Fruit fly (Drosophila melanogaster): ENCODE data around the gene CG31140.

Gene CG31140

dm6 chr3R:23962781-23963222, at the start of gene CG31140:
Gene CG31140 (plus strand): TSS chr3R:23963180.
- TF ChIP-seq fd96Ca (GFP tag; IDR thresholded peaks at IDR 0.05) (0 out of 3 replicates have a peak, but pooled peaks have one; percentile 57), CG9948 (tag; optimal IDR thresholded peaks at IDR 0.05) (no peak), EcR (GFP tag; optimal IDR thresholded peaks at IDR 0.05) (no peak), Snoo (tag; optimal IDR thresholded peaks at IDR 0.05) (no peak), gl (tag; optimal IDR thresholded peaks at IDR 0.05) (no peak), CG8301 (tag; optimal IDR thresholded peaks at IDR 0.05) (no peak), Pif1A (GFP tag; optimal IDR thresholded peaks at IDR 0.05) (no peak), D1 (tag; optimal IDR thresholded peaks at IDR 0.05) (no peak), CG8159 (tag; optimal IDR thresholded peaks at IDR 0.05) (no peak), CG13204 (GFP tag; optimal IDR thresholded peaks at IDR 0.05) (peak; percentile 95), CG10348 (GFP tag; IDR thresholded peaks at IDR 0.05) (no peak), rn (GFP tag; IDR thresholded peaks at IDR 0.05) (no peak), CG4496 (GFP tag; IDR thresholded peaks at IDR 0.05) (peak; percentile 81), CG34367 (tag; optimal IDR thresholded peaks at IDR 0.05) (no peak), Pif1B (GFP tag; optimal IDR thresholded peaks at IDR 0.05) (peak; percentile 49), CG17806 (tag; optimal IDR thresholded peaks at IDR 0.05) (no peak), CG12605 (GFP tag; IDR thresholded peaks at IDR 0.05) (peak; percentile 63; the same call in 1 of the 2 replicates), CG14655 (GFP tag; optimal IDR thresholded peaks at IDR 0.05) (peak; percentile 32), CG15710 (tag; optimal IDR thresholded peaks at IDR 0.05) (no peak), Ets98B (GFP tag; IDR thresholded peaks at IDR 0.05) (peak; percentile 63; the same call in 1 of the 2 replicates), CG32121 (GFP tag; IDR thresholded peaks at IDR 0.05) (peak; percentile 45; the same call in 1 of the 2 replicates)

DNA sequence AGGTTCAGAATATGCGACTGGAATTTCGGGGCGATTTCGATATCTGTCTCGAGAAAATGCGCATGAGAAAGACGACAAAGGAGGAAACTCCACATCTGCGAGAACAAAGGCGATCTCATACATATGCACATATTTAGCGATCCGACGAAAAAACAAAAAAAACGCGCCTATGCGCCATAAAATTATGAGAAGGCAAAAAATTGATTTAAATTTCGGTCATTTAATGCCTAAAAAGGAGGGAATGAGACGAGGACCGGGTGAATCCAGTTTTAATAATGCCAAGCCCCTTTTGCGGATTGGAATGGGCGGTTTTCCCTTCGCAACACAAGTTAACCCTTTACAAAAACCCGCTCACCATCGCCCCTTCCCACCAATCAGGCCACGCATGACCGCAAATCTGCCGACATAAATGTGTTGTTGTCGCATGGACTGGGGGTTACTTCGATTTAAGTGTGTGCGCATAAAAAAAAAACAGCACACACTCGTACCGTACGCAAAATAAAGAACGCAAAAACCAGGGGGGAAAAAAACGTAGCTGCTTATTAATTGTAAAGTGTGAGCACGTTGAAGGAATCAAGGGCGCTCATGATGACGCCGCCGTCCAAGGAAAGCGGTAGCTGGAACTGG, 48.5 kb upstream of the CG31140 start:
- TF ChIP-seq Pif1A (GFP tag; optimal IDR thresholded peaks at IDR 0.05) (no peak), CG4496 (GFP tag; IDR thresholded peaks at IDR 0.05) (no peak), CG8159 (tag; optimal IDR thresholded peaks at IDR 0.05) (no peak), CG10348 (GFP tag; IDR thresholded peaks at IDR 0.05) (no peak), fd96Ca (GFP tag; IDR thresholded peaks at IDR 0.05) (no peak), CG14655 (GFP tag; optimal IDR thresholded peaks at IDR 0.05) (no peak), Snoo (tag; optimal IDR thresholded peaks at IDR 0.05) (no peak), EcR (GFP tag; optimal IDR thresholded peaks at IDR 0.05) (no peak), CG15710 (tag; optimal IDR thresholded peaks at IDR 0.05) (no peak), rn (GFP tag; IDR thresholded peaks at IDR 0.05) (no peak), CG8301 (tag; optimal IDR thresholded peaks at IDR 0.05) (no peak)

- peak; percentile 95 for TF ChIP-seq Pif1A (GFP tag; optimal IDR thresholded peaks at IDR 0.05)
- peak; percentile 73 for TF ChIP-seq CG12605 (GFP tag; IDR thresholded peaks at IDR 0.05)
- peak; percentile 88 for TF ChIP-seq EcR (GFP tag; optimal IDR thresholded peaks at IDR 0.05)
- TF ChIP-seq Ets98B (GFP tag; IDR thresholded peaks at IDR 0.05): peak; percentile 45; the same call in 1 of the 2 replicates
- peak; percentile 95 for TF ChIP-seq Pif1B (GFP tag; optimal IDR thresholded peaks at IDR 0.05)
- no peak for TF ChIP-seq CG10348 (GFP tag; IDR thresholded peaks at IDR 0.05)
- TF ChIP-seq CG17806 (tag; optimal IDR thresholded peaks at IDR 0.05): peak; percentile 96
- peak; percentile 34; the same call in 1 of the 3 replicates for TF ChIP-seq fd96Ca (GFP tag; IDR thresholded peaks at IDR 0.05)
- peak; percentile 78 for TF ChIP-seq CG14655 (GFP tag; optimal IDR thresholded peaks at IDR 0.05)
- TF ChIP-seq CG4496 (GFP tag; IDR thresholded peaks at IDR 0.05): peak; percentile 86
- peak; percentile 49 for TF ChIP-seq rn (GFP tag; IDR thresholded peaks at IDR 0.05)
- TF ChIP-seq CG8301 (tag; optimal IDR thresholded peaks at IDR 0.05): peak; percentile 66
- peak; percentile 97 for TF ChIP-seq CG8159 (tag; optimal IDR thresholded peaks at IDR 0.05)
- TF ChIP-seq CG34367 (tag; optimal IDR thresholded peaks at IDR 0.05): peak; percentile 96
- peak; percentile 98 for TF ChIP-seq CG15710 (tag; optimal IDR thresholded peaks at IDR 0.05)
- TF ChIP-seq CG32121 (GFP tag; IDR thresholded peaks at IDR 0.05): no peak
- TF ChIP-seq CG9948 (tag; optimal IDR thresholded peaks at IDR 0.05): peak; percentile 94
- TF ChIP-seq D1 (tag; optimal IDR thresholded peaks at IDR 0.05): peak; percentile 93
- TF ChIP-seq Snoo (tag; optimal IDR thresholded peaks at IDR 0.05): peak; percentile 95
- TF ChIP-seq CG13204 (GFP tag; optimal IDR thresholded peaks at IDR 0.05): peak; percentile 94
- TF ChIP-seq gl (tag; optimal IDR thresholded peaks at IDR 0.05): peak; percentile 91
These were observed 47.9 kb upstream of the CG31140 start for dm6 chr3R:23915042-23915428.

- peak; percentile 61; the same call in 2 of the 3 replicates for TF ChIP-seq CG4496 (GFP tag; IDR thresholded peaks at IDR 0.05)
- peak; percentile 38; the same call in 1 of the 2 replicates for TF ChIP-seq Ets98B (GFP tag; IDR thresholded peaks at IDR 0.05)
- TF ChIP-seq CG10348 (GFP tag; IDR thresholded peaks at IDR 0.05): no peak
- peak; percentile 75 for TF ChIP-seq Pif1B (GFP tag; optimal IDR thresholded peaks at IDR 0.05)
- peak; percentile 70 for TF ChIP-seq fd96Ca (GFP tag; IDR thresholded peaks at IDR 0.05)
- TF ChIP-seq Snoo (tag; optimal IDR thresholded peaks at IDR 0.05): peak; percentile 82
- TF ChIP-seq CG17806 (tag; optimal IDR thresholded peaks at IDR 0.05): peak; percentile 93
- no peak; the same call in 1 of the 2 replicates for TF ChIP-seq CG12605 (GFP tag; IDR thresholded peaks at IDR 0.05)
- 0 out of 2 replicates have a peak, but pooled peaks have one; percentile 27 for TF ChIP-seq rn (GFP tag; IDR thresholded peaks at IDR 0.05)
- peak; percentile 62 for TF ChIP-seq CG13204 (GFP tag; optimal IDR thresholded peaks at IDR 0.05)
- TF ChIP-seq CG9948 (tag; optimal IDR thresholded peaks at IDR 0.05): peak; percentile 92
- peak; percentile 82 for TF ChIP-seq D1 (tag; optimal IDR thresholded peaks at IDR 0.05)
- peak; percentile 78 for TF ChIP-seq CG8301 (tag; optimal IDR thresholded peaks at IDR 0.05)
- TF ChIP-seq CG34367 (tag; optimal IDR thresholded peaks at IDR 0.05): peak; percentile 90
- TF ChIP-seq gl (tag; optimal IDR thresholded peaks at IDR 0.05): peak; percentile 78
- TF ChIP-seq CG32121 (GFP tag; IDR thresholded peaks at IDR 0.05): no peak
- TF ChIP-seq CG14655 (GFP tag; optimal IDR thresholded peaks at IDR 0.05): peak; percentile 83
- TF ChIP-seq CG8159 (tag; optimal IDR thresholded peaks at IDR 0.05): peak; percentile 94
- peak; percentile 88 for TF ChIP-seq Pif1A (GFP tag; optimal IDR thresholded peaks at IDR 0.05)
- peak; percentile 91 for TF ChIP-seq CG15710 (tag; optimal IDR thresholded peaks at IDR 0.05)
- TF ChIP-seq EcR (GFP tag; optimal IDR thresholded peaks at IDR 0.05): no peak
These were observed 47.0 kb upstream of the CG31140 start for dm6 chr3R:23915967-23916366.

dm6 chr3R:23919366-23919765, 43.6 kb upstream of the CG31140 start:
- peak; percentile 5 for TF ChIP-seq gl (tag; optimal IDR thresholded peaks at IDR 0.05)
- no peak for TF ChIP-seq Pif1B (GFP tag; optimal IDR thresholded peaks at IDR 0.05)

Measured in whole organism, pupa.